Worm (Caenorhabditis elegans): ENCODE results near the gene srx-43.

Gene srx-43

ce11 chrV:16002288-16002687, 15.5 kb upstream of the srx-43 start, which contains the start of gene nhr-63:
Gene nhr-63, plus strand, starts transcription at chrV:16002588.
- no peak for TF ChIP-seq pax-1 (tag; optimal IDR thresholded peaks at IDR 0.05)

ce11 chrV:16007505-16007904, 10.3 kb upstream of the srx-43 start, which contains the start of gene str-231:
Gene str-231, minus strand, starts transcription at chrV:16007605.
- no peak for TF ChIP-seq ceh-30 (tag; optimal IDR thresholded peaks at IDR 0.05)

- TF ChIP-seq C08G9.2 (tag; optimal IDR thresholded peaks at IDR 0.05): no peak
- TF ChIP-seq pha-4 (tag; optimal IDR thresholded peaks at IDR 0.05): no peak
- no peak for TF ChIP-seq ahr-1 (tag; optimal IDR thresholded peaks at IDR 0.05)
- TF ChIP-seq ceh-48 (tag; optimal IDR thresholded peaks at IDR 0.05): no peak
- TF ChIP-seq nfya-1 (tag; optimal IDR thresholded peaks at IDR 0.05): no peak
- no peak for TF ChIP-seq unc-55 (GFP tag; optimal IDR thresholded peaks at IDR 0.05)
- TF ChIP-seq sdc-2 (tag; optimal IDR thresholded peaks at IDR 0.05): no peak
- no peak for TF ChIP-seq Y22D7AL.16 (tag; optimal IDR thresholded peaks at IDR 0.05)
- no peak for TF ChIP-seq fkh-6 (tag; optimal IDR thresholded peaks at IDR 0.05)
- no peak for TF ChIP-seq dve-1 (tag; optimal IDR thresholded peaks at IDR 0.05)
- no peak for TF ChIP-seq hlh-6 (tag; optimal IDR thresholded peaks at IDR 0.05)
- TF ChIP-seq K09A11.1 (tag; optimal IDR thresholded peaks at IDR 0.05; ENCODE audit: insufficient read depth): no peak
These were observed 8.2 kb upstream of the srx-43 start, which contains the start of gene str-233 for ce11 chrV:16009564-16009963. Gene str-233, minus strand, starts transcription at chrV:16009664.

ce11 chrV:16015652-16016051, 2.1 kb upstream of the srx-43 start, which contains the start of gene str-232:
Gene str-232, minus strand, starts transcription at chrV:16015752.
- no peak for TF ChIP-seq nfya-1 (tag; optimal IDR thresholded peaks at IDR 0.05)
- no peak for TF ChIP-seq hlh-6 (tag; optimal IDR thresholded peaks at IDR 0.05)
- no peak for TF ChIP-seq elt-2 (tag; optimal IDR thresholded peaks at IDR 0.05)
- no peak for TF ChIP-seq pha-2 (tag; optimal IDR thresholded peaks at IDR 0.05)
- no peak for TF ChIP-seq che-1 (tag; optimal IDR thresholded peaks at IDR 0.05)

ce11 chrV:16016977-16017376, 794 bp upstream of the srx-43 start:
- no peak for TF ChIP-seq ceh-6 (GFP tag; optimal IDR thresholded peaks at IDR 0.05)
- TF ChIP-seq gmeb-2 (tag; optimal IDR thresholded peaks at IDR 0.05): no peak
- TF ChIP-seq ama-1 (optimal IDR thresholded peaks at IDR 0.05): no peak
- no peak for TF ChIP-seq pqm-1 (tag; optimal IDR thresholded peaks at IDR 0.05)
- TF ChIP-seq hlh-30 (tag; optimal IDR thresholded peaks at IDR 0.05; ENCODE audit: insufficient read depth): no peak
- no peak for TF ChIP-seq elt-2 (tag; optimal IDR thresholded peaks at IDR 0.05)
- no peak for TF ChIP-seq tbx-2 (tag; optimal IDR thresholded peaks at IDR 0.05)
- no peak for TF ChIP-seq hlh-13 (GFP tag; optimal IDR thresholded peaks at IDR 0.05)
- no peak for TF ChIP-seq ceh-9 (tag; optimal IDR thresholded peaks at IDR 0.05)
- no peak for TF ChIP-seq T23F11.4 (GFP tag; optimal IDR thresholded peaks at IDR 0.05)
- no peak for TF ChIP-seq ceh-48 (tag; optimal IDR thresholded peaks at IDR 0.05)
- TF ChIP-seq K09A11.1 (tag; optimal IDR thresholded peaks at IDR 0.05; ENCODE audit: insufficient read depth): no peak
- no peak for TF ChIP-seq dve-1 (tag; optimal IDR thresholded peaks at IDR 0.05)

DNA sequence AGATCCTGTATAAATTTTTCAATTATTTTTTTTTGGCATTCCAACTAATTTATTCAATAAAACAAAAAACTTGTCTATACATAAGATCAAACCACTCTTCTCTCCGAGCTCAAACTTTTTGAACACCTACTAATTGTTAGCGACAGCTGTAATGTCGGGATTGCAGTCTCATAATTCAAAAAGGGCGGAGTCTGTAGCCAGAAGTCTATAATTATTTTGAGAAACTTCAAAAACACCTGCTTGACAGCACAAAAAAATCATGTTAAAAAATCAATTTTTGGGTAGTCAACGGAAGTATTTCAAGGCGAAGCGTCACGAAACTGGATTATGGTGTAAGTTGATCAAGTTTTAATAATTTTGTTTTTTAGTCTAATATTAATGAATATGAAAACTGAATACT, 2.3 kb downstream of the srx-43 start, which contains the start of gene srx-44:
Gene srx-44, plus strand, starts transcription at position 301 of the 400 bp plus-strand sequence.
- TF ChIP-seq ets-4 (tag; optimal IDR thresholded peaks at IDR 0.05) (no peak), ahr-1 (tag; optimal IDR thresholded peaks at IDR 0.05) (no peak), che-1 (tag; optimal IDR thresholded peaks at IDR 0.05) (no peak), ceh-14 (tag; optimal IDR thresholded peaks at IDR 0.05) (no peak)

ce11 chrV:16022600-16022999, 4.8 kb downstream of the srx-43 start:
- TF ChIP-seq madf-2 (tag; optimal IDR thresholded peaks at IDR 0.05) (no peak), hlh-6 (tag; optimal IDR thresholded peaks at IDR 0.05) (no peak), ets-4 (tag; optimal IDR thresholded peaks at IDR 0.05) (peak; percentile 72), ceh-34 (tag; optimal IDR thresholded peaks at IDR 0.05) (peak; percentile 57), pros-1 (tag; optimal IDR thresholded peaks at IDR 0.05) (no peak), elt-2 (tag; optimal IDR thresholded peaks at IDR 0.05) (peak; percentile 38), ztf-16 (tag; optimal IDR thresholded peaks at IDR 0.05) (peak; percentile 6), C08G9.2 (tag; optimal IDR thresholded peaks at IDR 0.05) (peak; percentile 94), ceh-24 (tag; optimal IDR thresholded peaks at IDR 0.05) (no peak), ceh-9 (tag; optimal IDR thresholded peaks at IDR 0.05) (no peak), unc-3 (GFP tag; conservative IDR thresholded peaks at IDR 0.05) (no peak), unc-3 (tag; optimal IDR thresholded peaks at IDR 0.05) (no peak), F13H6.1 (tag; optimal IDR thresholded peaks at IDR 0.05) (peak; percentile 35), npax-4 (tag; optimal IDR thresholded peaks at IDR 0.05) (no peak), ceh-14 (tag; optimal IDR thresholded peaks at IDR 0.05) (peak; percentile 72), nhr-232 (tag; optimal IDR thresholded peaks at IDR 0.05) (no peak), unc-42 (tag; optimal IDR thresholded peaks at IDR 0.05) (peak; percentile 58), nfya-1 (tag; optimal IDR thresholded peaks at IDR 0.05) (no peak), tbx-7 (tag; optimal IDR thresholded peaks at IDR 0.05) (peak; percentile 85), lin-11 (tag; optimal IDR thresholded peaks at IDR 0.05) (no peak)
